Worm (Caenorhabditis elegans) whole organism, midembryonic: Measurements from ENCODE around the gene F10C2.7.

ENCODE experiments used
- T22C8.4 ChIP-seq: fragments of 200-800 bp; sonication (Bioruptor generic); IDR thresholded peaks from 2 replicates; pipeline ENCODE4 v1.3.6; 2022; ENCODE audit warnings: missing genetic modification characterization, missing compliant biosample characterization
- cog-1 ChIP-seq: sonication (generic microtip); optimal IDR thresholded peaks from 2 replicates; lab custom pipeline; 2016; ENCODE audit warnings: missing genetic modification characterization, missing compliant biosample characterization
- flt-1 ChIP-seq: fragments of 200-800 bp; sonication (Bioruptor generic); IDR thresholded peaks from 2 replicates; pipeline ENCODE4 v1.3.6; 2022; ENCODE audit warnings: missing genetic modification characterization, missing compliant biosample characterization
- klf-2 ChIP-seq: fragments of 200-800 bp; sonication (Bioruptor generic); conservative IDR thresholded peaks from 2 replicates; pipeline ENCODE4 v1.3.6; 2022; ENCODE audit warnings: missing genetic modification reagents, missing genetic modification characterization, missing compliant biosample characterization
- med-1 ChIP-seq: sonication (generic microtip); optimal IDR thresholded peaks from 2 replicates; lab custom pipeline; 2017; ENCODE audit warnings: missing genetic modification characterization, mild to moderate bottlenecking, missing compliant biosample characterization, antibody characterized with exemption, missing genetic modification reagents; ENCODE audit not compliant: insufficient read depth
- ref-1 ChIP-seq: fragments of 200-800 bp; sonication (Bioruptor generic); conservative IDR thresholded peaks from 2 replicates; pipeline ENCODE4 v1.3.6; 2022; ENCODE audit warnings: missing genetic modification reagents, missing genetic modification characterization, missing compliant biosample characterization
- tab-1 ChIP-seq: fragments of 200-800 bp; sonication (Bioruptor generic); IDR thresholded peaks from 2 replicates; pipeline ENCODE4 v1.3.6; 2022; ENCODE audit warnings: missing genetic modification characterization, missing compliant biosample characterization
- ztf-23 ChIP-seq: fragments of 200-800 bp; sonication (Bioruptor generic); IDR thresholded peaks from 2 replicates; pipeline ENCODE4 v1.3.6; 2022; ENCODE audit warnings: missing genetic modification reagents, missing genetic modification characterization, missing compliant biosample characterization
- ztf-29 ChIP-seq: fragments of 200-800 bp; sonication (Bioruptor generic); IDR thresholded peaks from 2 replicates; pipeline ENCODE4 v1.3.6; 2022; ENCODE audit warnings: missing genetic modification reagents, missing genetic modification characterization, missing compliant biosample characterization

DNA sequence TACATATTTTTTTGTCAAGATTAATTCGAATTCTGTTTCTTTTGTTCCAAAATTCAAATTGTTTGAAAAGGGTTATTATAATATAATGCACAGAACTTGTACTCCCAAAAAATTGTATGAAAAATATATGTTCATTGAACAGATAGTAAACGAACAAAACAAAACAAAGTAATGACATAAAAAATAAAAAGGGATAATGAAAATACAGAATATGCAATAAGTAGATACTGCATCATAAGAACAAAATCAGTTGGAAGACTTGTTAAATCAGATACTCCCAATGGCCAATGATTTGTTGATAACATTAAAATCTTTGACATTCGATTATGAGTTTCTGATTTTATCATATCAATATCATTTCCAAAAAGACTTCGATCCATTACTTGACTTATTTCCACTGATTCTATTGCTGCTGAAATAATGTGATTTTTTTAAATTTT is 49.2 kb upstream of the F10C2.7 start:
- TF ChIP-seq ref-1 (GFP tag; lab: Robert Waterston, UW) = no peak
- TF ChIP-seq T22C8.4 = no peak
- no peak for TF ChIP-seq med-1
- TF ChIP-seq klf-2 = no peak
- no peak for TF ChIP-seq flt-1 (GFP tag; lab: Robert Waterston, UW)
- TF ChIP-seq tab-1 (GFP tag; lab: Robert Waterston, UW) = no peak
- no peak for TF ChIP-seq ztf-29
- TF ChIP-seq cog-1 (tag; lab: Kevin White, UChicago) = no peak
- no peak for TF ChIP-seq ztf-23 (GFP tag; lab: Robert Waterston, UW)
